Fruit fly (Drosophila melanogaster): ENCODE measurements around the gene CG5758.

Gene CG5758

DNA sequence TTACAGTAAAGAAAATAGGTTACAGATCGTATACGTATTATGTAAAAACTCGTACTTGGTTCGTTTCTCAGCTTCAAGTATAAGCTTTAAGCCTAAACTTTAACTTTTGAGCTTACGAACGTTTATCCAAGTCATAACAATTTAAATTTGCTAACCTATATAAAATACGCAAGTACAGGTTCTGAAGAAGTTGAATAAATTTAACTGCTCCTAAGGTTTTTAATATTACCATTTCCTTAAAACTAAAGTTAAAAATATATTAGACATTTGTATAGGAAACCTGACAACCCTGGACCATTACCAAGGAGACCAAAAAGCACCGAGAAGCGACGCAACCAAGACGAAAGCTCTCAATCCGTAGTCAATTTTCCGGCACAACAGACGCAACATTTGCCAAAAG lies at the start of gene CG5758:
CG5758 (plus strand) TSS at position 353 of the 400 bp plus-strand sequence.
- TF ChIP-seq usp (GFP tag; optimal IDR thresholded peaks at IDR 0.05) = no peak
- TF ChIP-seq psq (optimal IDR thresholded peaks at IDR 0.05) = no peak
- TF ChIP-seq pan (optimal IDR thresholded peaks at IDR 0.05) = no peak
- no peak for TF ChIP-seq EcR (GFP tag; optimal IDR thresholded peaks at IDR 0.05)
- TF ChIP-seq CG8478 (optimal IDR thresholded peaks at IDR 0.05) = no peak
- TF ChIP-seq Dll (optimal IDR thresholded peaks at IDR 0.05) = no peak

dm6 chr2L:18077969-18078368 lies 41.8 kb upstream of the CG5758 start, which contains the start of gene Arr1:
Gene Arr1 (plus strand): TSS chr2L:18078269.
- TF ChIP-seq CG8478 (optimal IDR thresholded peaks at IDR 0.05) = no peak
- TF ChIP-seq psq (optimal IDR thresholded peaks at IDR 0.05) = no peak
- TF ChIP-seq Dll (optimal IDR thresholded peaks at IDR 0.05) = no peak
- TF ChIP-seq pan (optimal IDR thresholded peaks at IDR 0.05) = no peak
- TF ChIP-seq EcR (GFP tag; optimal IDR thresholded peaks at IDR 0.05) = no peak
- TF ChIP-seq usp (GFP tag; optimal IDR thresholded peaks at IDR 0.05) = no peak

DNA sequence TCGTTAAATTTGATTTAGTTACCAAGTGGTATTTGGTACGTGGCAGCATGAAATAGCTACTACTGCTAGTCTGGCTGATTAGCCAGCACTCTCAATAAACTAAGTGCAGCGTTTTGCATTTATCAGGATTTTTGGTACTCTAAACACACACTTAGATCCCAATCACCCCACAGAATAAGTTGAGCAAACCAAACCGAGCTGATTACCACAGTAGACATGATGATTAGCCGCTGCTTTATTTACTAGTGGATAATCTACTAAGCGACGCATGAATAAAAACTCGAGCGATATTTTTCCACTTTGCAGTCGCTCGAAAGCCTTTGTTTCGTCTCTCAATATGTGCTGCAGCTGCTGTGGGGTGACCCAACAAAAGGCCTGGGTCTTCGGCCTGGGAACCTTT lies 38.5 kb upstream of the CG5758 start, which contains the start of gene ninaD:
ninaD (plus strand) TSS at position 301 of the 400 bp plus-strand sequence.
- TF ChIP-seq pan (optimal IDR thresholded peaks at IDR 0.05) (no peak), CG8478 (optimal IDR thresholded peaks at IDR 0.05) (no peak), usp (GFP tag; optimal IDR thresholded peaks at IDR 0.05) (no peak), EcR (GFP tag; optimal IDR thresholded peaks at IDR 0.05) (no peak), Dll (optimal IDR thresholded peaks at IDR 0.05) (no peak), psq (optimal IDR thresholded peaks at IDR 0.05) (no peak)

dm6 chr2L:18083956-18084355 lies 35.8 kb upstream of the CG5758 start, which contains the start of gene CG31741:
Gene CG31741 (plus strand): TSS chr2L:18084256.
- TF ChIP-seq Dll (optimal IDR thresholded peaks at IDR 0.05) = no peak
- TF ChIP-seq psq (optimal IDR thresholded peaks at IDR 0.05) = no peak
- no peak for TF ChIP-seq pan (optimal IDR thresholded peaks at IDR 0.05)
- no peak for TF ChIP-seq usp (GFP tag; optimal IDR thresholded peaks at IDR 0.05)
- no peak for TF ChIP-seq CG8478 (optimal IDR thresholded peaks at IDR 0.05)

DNA sequence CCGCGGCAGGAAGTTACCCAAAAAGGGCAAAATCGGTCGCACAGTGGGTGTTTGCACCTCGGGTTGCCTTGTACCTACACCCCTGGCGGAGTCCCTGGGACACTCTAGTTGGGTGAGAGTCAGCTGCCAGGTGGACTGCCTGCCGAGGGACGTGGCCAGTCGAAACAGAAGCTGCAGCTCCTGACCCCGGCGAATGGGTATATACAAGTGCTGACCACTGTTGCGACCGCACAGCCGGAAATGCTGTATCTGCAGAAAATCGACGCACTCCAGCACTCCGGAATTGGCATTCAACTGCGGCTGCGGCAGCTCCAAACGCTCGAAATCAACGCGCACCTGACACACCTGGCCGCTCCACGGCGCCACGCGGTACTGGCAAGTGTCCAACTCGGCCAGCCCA lies 28.1 kb upstream of the CG5758 start:
- TF ChIP-seq psq (optimal IDR thresholded peaks at IDR 0.05) = no peak
- TF ChIP-seq Dll (optimal IDR thresholded peaks at IDR 0.05) = no peak
- no peak for TF ChIP-seq CG8478 (optimal IDR thresholded peaks at IDR 0.05)
- no peak for TF ChIP-seq usp (GFP tag; optimal IDR thresholded peaks at IDR 0.05)
- TF ChIP-seq EcR (GFP tag; optimal IDR thresholded peaks at IDR 0.05) = no peak
- no peak for TF ChIP-seq pan (optimal IDR thresholded peaks at IDR 0.05)

- TF ChIP-seq EcR (GFP tag; optimal IDR thresholded peaks at IDR 0.05) = no peak
- no peak for TF ChIP-seq psq (optimal IDR thresholded peaks at IDR 0.05)
- no peak for TF ChIP-seq CG8478 (optimal IDR thresholded peaks at IDR 0.05)
- TF ChIP-seq Dll (optimal IDR thresholded peaks at IDR 0.05) = no peak
- TF ChIP-seq usp (GFP tag; optimal IDR thresholded peaks at IDR 0.05) = no peak
- TF ChIP-seq pan (optimal IDR thresholded peaks at IDR 0.05) = no peak
These were observed 27.6 kb upstream of the CG5758 start, which contains the start of gene CG15153 for dm6 chr2L:18092156-18092555. Gene CG15153 (minus strand): TSS chr2L:18092256.

dm6 chr2L:18096268-18096667 lies 23.5 kb upstream of the CG5758 start, which contains the start of gene Slc25A46b:
Gene Slc25A46b (plus strand): TSS chr2L:18096568.
- TF ChIP-seq psq (optimal IDR thresholded peaks at IDR 0.05) = no peak
- TF ChIP-seq pan (optimal IDR thresholded peaks at IDR 0.05) = no peak
- no peak for TF ChIP-seq CG8478 (optimal IDR thresholded peaks at IDR 0.05)
- TF ChIP-seq Dll (optimal IDR thresholded peaks at IDR 0.05) = no peak
- no peak for TF ChIP-seq usp (GFP tag; optimal IDR thresholded peaks at IDR 0.05)
- no peak for TF ChIP-seq EcR (GFP tag; optimal IDR thresholded peaks at IDR 0.05)

dm6 chr2L:18112435-18112834 lies 7.4 kb upstream of the CG5758 start:
- no peak for TF ChIP-seq Dll (optimal IDR thresholded peaks at IDR 0.05)
- TF ChIP-seq CG8478 (optimal IDR thresholded peaks at IDR 0.05) = no peak
- no peak for TF ChIP-seq EcR (GFP tag; optimal IDR thresholded peaks at IDR 0.05)
- no peak for TF ChIP-seq pan (optimal IDR thresholded peaks at IDR 0.05)
- no peak for TF ChIP-seq usp (GFP tag; optimal IDR thresholded peaks at IDR 0.05)
- TF ChIP-seq psq (optimal IDR thresholded peaks at IDR 0.05) = no peak

DNA sequence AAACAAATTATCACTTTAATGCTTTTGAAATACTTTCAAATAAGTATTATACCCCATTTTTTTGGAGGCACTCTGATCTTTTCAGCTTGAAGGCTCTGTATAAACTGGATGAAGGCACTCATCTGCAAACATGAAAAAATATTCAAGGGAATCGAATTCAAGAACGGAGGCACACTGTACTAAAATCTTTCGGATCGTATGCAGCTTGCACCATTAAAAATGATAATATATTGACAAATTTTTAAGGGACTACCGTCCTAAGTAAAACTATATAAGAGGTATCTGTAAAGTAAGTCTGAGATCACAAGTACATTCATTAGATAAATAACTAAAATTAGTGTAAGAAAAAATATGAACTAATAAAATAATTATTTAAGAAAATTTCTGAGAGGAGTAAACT lies 6.7 kb upstream of the CG5758 start, which contains the start of gene CG44476:
CG44476 (minus strand) TSS at position 101 of the 400 bp plus-strand sequence.
- TF ChIP-seq usp (GFP tag; optimal IDR thresholded peaks at IDR 0.05) = no peak
- TF ChIP-seq EcR (GFP tag; optimal IDR thresholded peaks at IDR 0.05) = no peak
- no peak for TF ChIP-seq pan (optimal IDR thresholded peaks at IDR 0.05)
- no peak for TF ChIP-seq psq (optimal IDR thresholded peaks at IDR 0.05)
- TF ChIP-seq Dll (optimal IDR thresholded peaks at IDR 0.05) = no peak
- TF ChIP-seq CG8478 (optimal IDR thresholded peaks at IDR 0.05) = no peak

dm6 chr2L:18114176-18114703 lies 5.6 kb upstream of the CG5758 start, which contains the start of gene CG15152:
Gene CG15152 (plus strand): TSS chr2L:18114547.
- no peak for TF ChIP-seq EcR (GFP tag; optimal IDR thresholded peaks at IDR 0.05)
- TF ChIP-seq psq (optimal IDR thresholded peaks at IDR 0.05) = no peak
- TF ChIP-seq usp (GFP tag; optimal IDR thresholded peaks at IDR 0.05) = no peak
- TF ChIP-seq CG8478 (optimal IDR thresholded peaks at IDR 0.05) = no peak
- no peak for TF ChIP-seq Dll (optimal IDR thresholded peaks at IDR 0.05)
- no peak for TF ChIP-seq pan (optimal IDR thresholded peaks at IDR 0.05)

dm6 chr2L:18115104-18115503 lies 4.7 kb upstream of the CG5758 start:
- no peak for TF ChIP-seq Dll (optimal IDR thresholded peaks at IDR 0.05)
- TF ChIP-seq psq (optimal IDR thresholded peaks at IDR 0.05) = no peak
- TF ChIP-seq pan (optimal IDR thresholded peaks at IDR 0.05) = no peak
- TF ChIP-seq CG8478 (optimal IDR thresholded peaks at IDR 0.05) = no peak

- TF ChIP-seq EcR (GFP tag; optimal IDR thresholded peaks at IDR 0.05) = no peak
These were observed 1.8 kb downstream of the CG5758 start for dm6 chr2L:18121367-18122230.

All from whole organism.